Fruit fly (Drosophila melanogaster) Kc167 (cell line): Measurements from ENCODE around the gene tey.

Experiments
- Myc ChIP-seq: fragments of >200 bp; optimal IDR thresholded peaks from 2 replicates; lab custom pipeline; 2017; ENCODE audit warnings: missing external identifiers
- Sin3A ChIP-seq: fragments of >200 bp; optimal IDR thresholded peaks from 2 replicates; lab custom pipeline; 2018; ENCODE audit warnings: missing external identifiers
- h ChIP-seq: fragments of >200 bp; optimal IDR thresholded peaks from 3 replicates; lab custom pipeline; 2018; ENCODE audit warnings: missing external identifiers
- insv ChIP-seq: fragments of >200 bp; optimal IDR thresholded peaks from 3 replicates; lab custom pipeline; 2018; ENCODE audit warnings: missing external identifiers
- psq ChIP-seq: fragments of >200 bp; optimal IDR thresholded peaks from 2 replicates; lab custom pipeline; 2017; ENCODE audit warnings: missing external identifiers
- ttk ChIP-seq: sonication (Bioruptor generic); optimal IDR thresholded peaks from 2 replicates; lab custom pipeline; 2017; ENCODE audit warnings: missing external identifiers

- TF ChIP-seq Sin3A (lab: Kevin White, UChicago) (no peak), ttk (lab: Kevin White, UChicago) (no peak), psq (lab: Kevin White, UChicago) (no peak), h (lab: Kevin White, UChicago) (no peak), insv (lab: Kevin White, UChicago) (no peak), Myc (no peak)
These were observed 12.1 kb upstream of the tey start for dm6 chr3L:19676050-19676449.
